Worm (Caenorhabditis elegans): ENCODE results near the gene pgap-3.
A peak's percentile ranks its signal among the peaks of the same experiment; 100 is the strongest.

The pgap-3 gene

DNA sequence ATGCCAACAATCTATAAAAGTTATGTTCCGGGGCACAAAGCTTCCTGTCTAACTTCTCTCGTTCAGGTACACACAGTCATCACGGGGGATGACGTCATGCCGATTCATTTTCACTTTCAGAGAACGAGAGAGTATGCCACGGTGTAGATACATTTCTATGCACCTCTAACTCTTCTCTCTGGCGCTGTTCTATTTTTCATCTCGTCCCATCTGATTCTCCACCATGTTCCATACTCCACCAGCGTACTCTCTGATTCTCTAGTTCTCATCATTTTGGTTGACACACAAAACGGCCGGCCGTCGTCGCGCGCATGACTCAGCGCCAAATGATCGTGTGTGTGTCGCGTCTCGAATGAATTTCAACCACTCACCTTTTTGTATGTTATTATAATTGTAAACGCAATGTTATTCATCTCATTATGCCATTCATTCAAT, 47.3 kb downstream of the pgap-3 start:
- TF ChIP-seq sem-2 (GFP tag; optimal IDR thresholded peaks at IDR 0.05), result no peak
- peak; percentile 48 for TF ChIP-seq unc-62 (GFP tag; optimal IDR thresholded peaks at IDR 0.05)
- peak; percentile 41 for TF ChIP-seq unc-120 (tag; optimal IDR thresholded peaks at IDR 0.05; ENCODE audit: poor library complexity, severe bottlenecking)
- TF ChIP-seq pha-4 (tag; optimal IDR thresholded peaks at IDR 0.05), result peak; percentile 73
- peak; percentile 45 for TF ChIP-seq ces-1 (GFP tag; optimal IDR thresholded peaks at IDR 0.05)
- no peak for TF ChIP-seq zip-8 (tag; optimal IDR thresholded peaks at IDR 0.05)
- TF ChIP-seq mep-1 (tag; optimal IDR thresholded peaks at IDR 0.05), result peak; percentile 49
- no peak for TF ChIP-seq lin-13 (tag; optimal IDR thresholded peaks at IDR 0.05)
- peak; percentile 64 for TF ChIP-seq elt-3 (tag; optimal IDR thresholded peaks at IDR 0.05)
- no peak for TF ChIP-seq lin-32 (GFP tag; optimal IDR thresholded peaks at IDR 0.05)
- TF ChIP-seq flh-1 (GFP tag; optimal IDR thresholded peaks at IDR 0.05), result no peak
- peak; percentile 93 for TF ChIP-seq blmp-1 (tag; optimal IDR thresholded peaks at IDR 0.05)
- peak; percentile 76 for TF ChIP-seq nhr-237 (tag; optimal IDR thresholded peaks at IDR 0.05)
- peak; percentile 14 for TF ChIP-seq lsy-2 (tag; optimal IDR thresholded peaks at IDR 0.05)
- TF ChIP-seq nhr-28 (tag; optimal IDR thresholded peaks at IDR 0.05), result no peak
- TF ChIP-seq ham-2 (GFP tag; optimal IDR thresholded peaks at IDR 0.05), result peak; percentile 27

DNA sequence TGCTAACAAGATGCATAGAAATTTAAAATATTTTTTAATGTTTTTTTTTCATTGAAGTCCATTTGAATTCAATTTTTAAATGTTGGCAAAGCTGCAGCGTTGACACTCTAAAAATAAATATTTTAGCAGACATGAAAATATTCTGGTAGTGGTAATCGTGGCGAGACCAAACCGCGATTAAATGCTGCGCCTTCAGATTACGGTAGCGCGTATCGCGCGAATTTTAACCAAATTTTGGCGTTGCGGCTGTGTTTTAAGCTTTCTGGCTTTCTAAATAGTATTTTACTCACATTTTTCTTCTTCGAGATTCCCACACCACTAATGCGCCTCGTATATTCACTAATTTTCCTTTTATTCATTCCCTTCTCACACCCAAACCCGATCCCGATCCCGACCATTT, 51.6 kb downstream of the pgap-3 start, which contains the start of gene cpg-4:
cpg-4 (plus strand) TSS at position 303 of the 400 bp plus-strand sequence.
- no peak for TF ChIP-seq ceh-83 (GFP tag; optimal IDR thresholded peaks at IDR 0.05)
- TF ChIP-seq mls-2 (tag; optimal IDR thresholded peaks at IDR 0.05), result no peak
- TF ChIP-seq ceh-39 (tag; optimal IDR thresholded peaks at IDR 0.05), result no peak
- no peak for TF ChIP-seq ces-1 (GFP tag; optimal IDR thresholded peaks at IDR 0.05)
- TF ChIP-seq sem-2 (GFP tag; optimal IDR thresholded peaks at IDR 0.05), result no peak
- no peak for TF ChIP-seq tbx-8 (GFP tag; optimal IDR thresholded peaks at IDR 0.05)
- TF ChIP-seq drap-1 (GFP tag; optimal IDR thresholded peaks at IDR 0.05), result no peak
- no peak for TF ChIP-seq blmp-1 (tag; optimal IDR thresholded peaks at IDR 0.05)
- TF ChIP-seq nhr-2 (tag; optimal IDR thresholded peaks at IDR 0.05), result no peak
- TF ChIP-seq nhr-237 (tag; optimal IDR thresholded peaks at IDR 0.05), result no peak
- no peak for TF ChIP-seq elt-1 (tag; optimal IDR thresholded peaks at IDR 0.05; ENCODE audit: borderline replicate concordance, insufficient read depth)
- TF ChIP-seq nhr-28 (tag; optimal IDR thresholded peaks at IDR 0.05), result no peak
- TF ChIP-seq lsy-2 (tag; optimal IDR thresholded peaks at IDR 0.05), result no peak
- TF ChIP-seq hlh-1 (tag; optimal IDR thresholded peaks at IDR 0.05), result no peak
- TF ChIP-seq cnd-1 (tag; optimal IDR thresholded peaks at IDR 0.05), result no peak
- no peak for TF ChIP-seq unc-120 (tag; optimal IDR thresholded peaks at IDR 0.05; ENCODE audit: poor library complexity, severe bottlenecking)
- no peak for TF ChIP-seq zip-8 (tag; optimal IDR thresholded peaks at IDR 0.05)
- no peak for TF ChIP-seq pha-4 (tag; optimal IDR thresholded peaks at IDR 0.05)
- no peak for TF ChIP-seq M03D4.4 (tag; optimal IDR thresholded peaks at IDR 0.05)
